Fruit fly (Drosophila melanogaster): ENCODE data around the gene Ance.

The Ance gene

dm6 chr2L:13893439-13893838 is 12.0 kb upstream of the Ance start (continued):
- TF ChIP-seq CG10979 (tag; optimal IDR thresholded peaks at IDR 0.05) = peak; percentile 68
- TF ChIP-seq D19A (tag; optimal IDR thresholded peaks at IDR 0.05) = peak; percentile 66
- peak; percentile 22 for TF ChIP-seq Elba2 (GFP tag; optimal IDR thresholded peaks at IDR 0.05)
- peak; percentile 45 for TF ChIP-seq CG7556 (GFP tag; optimal IDR thresholded peaks at IDR 0.05)
- TF ChIP-seq Pdp1 (GFP tag; optimal IDR thresholded peaks at IDR 0.05) = no peak
- TF ChIP-seq Drgx (GFP tag; IDR thresholded peaks at IDR 0.05) = 0 out of 2 replicates have a peak, but pooled peaks have one; percentile 20
- TF ChIP-seq Hr51 (GFP tag; optimal IDR thresholded peaks at IDR 0.05) = no peak
- no peak for TF ChIP-seq D19B (GFP tag; optimal IDR thresholded peaks at IDR 0.05)
- no peak for TF ChIP-seq hbn (GFP tag; IDR thresholded peaks at IDR 0.05; ENCODE audit: partially characterized antibody)
- no peak for TF ChIP-seq CG9727 (GFP tag; optimal IDR thresholded peaks at IDR 0.05)
- no peak for TF ChIP-seq peb (GFP tag; IDR thresholded peaks at IDR 0.05)
- TF ChIP-seq lilli (GFP tag; optimal IDR thresholded peaks at IDR 0.05) = no peak
- peak; percentile 46 for TF ChIP-seq phol (tag; optimal IDR thresholded peaks at IDR 0.05)
- TF ChIP-seq CG11247 (GFP tag; IDR thresholded peaks at IDR 0.05) = no peak
- TF ChIP-seq ara (GFP tag; IDR thresholded peaks at IDR 0.05) = no peak
- no peak for TF ChIP-seq Hr3 (GFP tag; optimal IDR thresholded peaks at IDR 0.05)
- peak; percentile 30 for TF ChIP-seq CG30403 (GFP tag; optimal IDR thresholded peaks at IDR 0.05)
- TF ChIP-seq lola (GFP tag; optimal IDR thresholded peaks at IDR 0.05) = peak in 1 of 3 experiments; percentile 29
- no peak for TF ChIP-seq exex (tag; optimal IDR thresholded peaks at IDR 0.05)
- TF ChIP-seq CG6689 (GFP tag; IDR thresholded peaks at IDR 0.05) = peak; percentile 37
- no peak for TF ChIP-seq MBD-R2 (GFP tag; IDR thresholded peaks at IDR 0.05)
- TF ChIP-seq Kr (GFP tag; optimal IDR thresholded peaks at IDR 0.05) = no peak
- TF ChIP-seq CG17186 (GFP tag; optimal IDR thresholded peaks at IDR 0.05) = no peak

dm6 chr2L:13900111-13900930 is 5.1 kb upstream of the Ance start:
- TF ChIP-seq CG15479 (GFP tag; optimal IDR thresholded peaks at IDR 0.05) (peak; percentile 43), bbx (GFP tag; IDR thresholded peaks at IDR 0.05; ENCODE audit: partially characterized antibody) (0 out of 2 replicates have a peak, but pooled peaks have one; percentile 24), org-1 (GFP tag; optimal IDR thresholded peaks at IDR 0.05) (no peak), Kr (GFP tag; optimal IDR thresholded peaks at IDR 0.05) (no peak)

dm6 chr2L:13903796-13904330 is 1.6 kb upstream of the Ance start:
- peak in 1 of 2 experiments; percentile 97 for TF ChIP-seq Pdp1 (GFP tag; optimal IDR thresholded peaks at IDR 0.05)
- no peak for TF ChIP-seq hb (GFP tag; IDR thresholded peaks at IDR 0.05; ENCODE audit: partially characterized antibody)
- TF ChIP-seq Antp (GFP tag; optimal IDR thresholded peaks at IDR 0.05) = no peak
- peak in 1 of 2 experiments; percentile 2 for TF ChIP-seq Trl (optimal IDR thresholded peaks at IDR 0.05)
- no peak for TF ChIP-seq Trl (GFP tag; optimal IDR thresholded peaks at IDR 0.05)
- TF ChIP-seq cg (GFP tag; optimal IDR thresholded peaks at IDR 0.05) = peak; percentile 84
- TF ChIP-seq wek (GFP tag; optimal IDR thresholded peaks at IDR 0.05) = peak; percentile 57
- 0 out of 3 replicates have a peak, but pooled peaks have one; percentile 11 for TF ChIP-seq sr (GFP tag; IDR thresholded peaks at IDR 0.05)
- TF ChIP-seq dpn (GFP tag; optimal IDR thresholded peaks at IDR 0.05) = peak in 1 of 2 experiments; percentile 23
- TF ChIP-seq grau (tag; optimal IDR thresholded peaks at IDR 0.05) = peak; percentile 83
- TF ChIP-seq zfh2 (GFP tag; optimal IDR thresholded peaks at IDR 0.05) = no peak

Measured in whole organism, embryonic.